Worm (Caenorhabditis elegans) whole organism, early embryonic: ENCODE measurements around the gene lec-7.

Experiments
- ama-1 ChIP-seq: fragments of 150-350 bp; optimal IDR thresholded peaks from 2 replicates; lab custom pipeline; 2014
- flt-1 ChIP-seq: fragments of 200-800 bp; sonication (Bioruptor generic); IDR thresholded peaks from 2 replicates; pipeline ENCODE4 v1.3.6; 2022; ENCODE audit warnings: missing genetic modification characterization, missing compliant biosample characterization
- tbx-37 ChIP-seq: fragments of 200-800 bp; sonication (Bioruptor generic); conservative IDR thresholded peaks from 2 replicates; pipeline ENCODE4 v1.3.6; 2022; ENCODE audit warnings: missing genetic modification reagents, missing genetic modification characterization, missing compliant biosample characterization

DNA sequence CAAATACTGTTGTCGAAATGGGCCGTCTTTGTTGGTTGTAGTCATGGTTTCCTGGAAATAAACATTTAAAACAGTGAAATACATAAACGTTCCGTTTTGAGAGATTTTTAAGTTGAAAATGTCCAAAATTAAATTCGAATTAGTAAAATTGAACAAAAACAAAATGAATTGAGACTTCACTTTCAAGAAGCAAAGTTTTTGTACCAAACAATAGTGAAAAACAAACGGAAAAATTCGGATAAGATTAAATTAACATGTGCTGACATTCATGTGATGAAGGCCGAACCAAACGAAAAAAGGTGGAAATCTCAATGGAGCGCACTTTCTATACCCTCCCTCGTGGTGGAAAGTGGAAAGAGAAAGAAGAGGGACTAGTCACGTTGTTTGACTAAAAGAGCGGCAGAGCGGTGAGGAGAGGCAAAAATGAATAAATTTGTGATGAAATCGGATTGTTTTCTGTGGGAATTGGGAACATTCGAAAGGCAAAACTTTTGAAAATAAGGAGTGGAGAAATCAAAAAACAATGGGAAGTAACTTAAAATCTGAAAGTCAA lies 13.8 kb upstream of the lec-7 start, which contains the start of gene ipla-2:
- TF ChIP-seq flt-1 (GFP tag; lab: Robert Waterston, UW) (no peak), ama-1 (lab: Kevin White, UChicago) (no peak), tbx-37 (GFP tag; lab: Robert Waterston, UW) (no peak)
